Worm (Caenorhabditis elegans): Measurements from ENCODE around the gene C17H12.3.

The C17H12.3 gene

DNA sequence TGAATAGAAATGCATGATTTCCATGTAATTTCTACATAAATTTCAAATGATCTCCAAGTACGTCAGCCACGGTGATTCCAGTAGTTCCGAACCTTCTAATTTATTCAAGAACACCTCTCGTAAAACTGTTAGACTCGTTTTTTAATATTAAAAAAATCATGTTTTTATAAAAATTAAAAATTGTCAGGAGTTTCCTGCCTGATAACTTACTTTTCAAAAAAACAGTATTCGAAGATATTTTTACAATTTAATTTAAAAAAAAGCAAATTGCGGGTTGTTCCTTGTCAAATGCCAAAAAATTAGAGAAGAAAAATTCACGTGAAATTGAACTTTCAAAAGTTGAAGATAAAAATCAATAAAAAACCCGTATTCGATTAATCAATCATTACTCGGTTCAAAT, at the start of gene C17H12.3, which contains the start of gene C17H12.12:
Gene C17H12.3 (minus strand): TSS at position 101 of the 400 bp plus-strand sequence.
Gene C17H12.12 (plus strand): TSS at position 396 of the 400 bp plus-strand sequence.
- TF ChIP-seq egl-27 (tag; optimal IDR thresholded peaks at IDR 0.05) (no peak), ceh-82 (tag; optimal IDR thresholded peaks at IDR 0.05) (no peak), sma-9 (GFP tag; optimal IDR thresholded peaks at IDR 0.05) (no peak), sma-9 (tag; optimal IDR thresholded peaks at IDR 0.05) (no peak), mdl-1 (tag; optimal IDR thresholded peaks at IDR 0.05) (no peak), C34F6.9 (tag; optimal IDR thresholded peaks at IDR 0.05) (no peak), lin-11 (tag; optimal IDR thresholded peaks at IDR 0.05) (no peak), ztf-4 (tag; optimal IDR thresholded peaks at IDR 0.05) (no peak), gmeb-1 (tag; optimal IDR thresholded peaks at IDR 0.05) (no peak), nhr-21 (tag; optimal IDR thresholded peaks at IDR 0.05) (no peak), dmd-4 (tag; optimal IDR thresholded peaks at IDR 0.05) (no peak), unc-39 (tag; optimal IDR thresholded peaks at IDR 0.05) (no peak), lin-13 (GFP tag; optimal IDR thresholded peaks at IDR 0.05) (no peak), blmp-1 (tag; optimal IDR thresholded peaks at IDR 0.05; ENCODE audit: insufficient read depth) (no peak), nhr-23 (tag; optimal IDR thresholded peaks at IDR 0.05) (no peak), unc-55 (GFP tag; optimal IDR thresholded peaks at IDR 0.05) (no peak), F13H6.1 (tag; optimal IDR thresholded peaks at IDR 0.05) (no peak)

- TF ChIP-seq F13H6.1 (tag; optimal IDR thresholded peaks at IDR 0.05) (no peak), peb-1 (tag; optimal IDR thresholded peaks at IDR 0.05) (no peak), ztf-4 (tag; optimal IDR thresholded peaks at IDR 0.05) (no peak), gmeb-1 (tag; optimal IDR thresholded peaks at IDR 0.05) (no peak), alr-1 (tag; optimal IDR thresholded peaks at IDR 0.05) (no peak), lsy-2 (tag; optimal IDR thresholded peaks at IDR 0.05) (no peak), nhr-21 (tag; optimal IDR thresholded peaks at IDR 0.05) (no peak), ZK546.5 (tag; optimal IDR thresholded peaks at IDR 0.05) (no peak), skn-1 (tag; optimal IDR thresholded peaks at IDR 0.05) (no peak), nhr-129 (tag; optimal IDR thresholded peaks at IDR 0.05) (no peak), lin-13 (GFP tag; optimal IDR thresholded peaks at IDR 0.05) (no peak)
Measured at ce11 chrIV:6842470-6843008, 47.1 kb upstream of the C17H12.3 start, which contains the start of gene lip-1. Gene lip-1 (plus strand): TSS chrIV:6842958.

ce11 chrIV:6841562-6842282, 46.3 kb upstream of the C17H12.3 start:
- TF ChIP-seq blmp-1 (tag; optimal IDR thresholded peaks at IDR 0.05; ENCODE audit: insufficient read depth) (peak; percentile 9), sem-4 (tag; optimal IDR thresholded peaks at IDR 0.05) (no peak), nhr-25 (tag; optimal IDR thresholded peaks at IDR 0.05) (peak; percentile 42), ceh-16 (tag; optimal IDR thresholded peaks at IDR 0.05) (no peak), fos-1 (tag; optimal IDR thresholded peaks at IDR 0.05) (peak; percentile 13), skn-1 (tag; optimal IDR thresholded peaks at IDR 0.05) (no peak), aly-2 (tag; optimal IDR thresholded peaks at IDR 0.05) (no peak), zag-1 (tag; optimal IDR thresholded peaks at IDR 0.05) (no peak)

- TF ChIP-seq crh-2 (tag; optimal IDR thresholded peaks at IDR 0.05) = peak; percentile 88
- peak; percentile 79 for TF ChIP-seq mab-5 (tag; optimal IDR thresholded peaks at IDR 0.05)
- TF ChIP-seq Y55F3AM.14 (GFP tag; optimal IDR thresholded peaks at IDR 0.05) = peak; percentile 82
- TF ChIP-seq egl-27 (tag; optimal IDR thresholded peaks at IDR 0.05) = peak; percentile 81
- TF ChIP-seq snpc-4 (tag; optimal IDR thresholded peaks at IDR 0.05) = no peak
- no peak for TF ChIP-seq nhr-237 (tag; optimal IDR thresholded peaks at IDR 0.05)
- no peak for TF ChIP-seq dmd-4 (tag; optimal IDR thresholded peaks at IDR 0.05)
- TF ChIP-seq nhr-12 (tag; optimal IDR thresholded peaks at IDR 0.05) = no peak
- TF ChIP-seq sma-3 (GFP tag; optimal IDR thresholded peaks at IDR 0.05) = peak; percentile 61
- TF ChIP-seq unc-62 (GFP tag; optimal IDR thresholded peaks at IDR 0.05) = peak; percentile 53
- TF ChIP-seq alr-1 (tag; optimal IDR thresholded peaks at IDR 0.05) = no peak
- TF ChIP-seq R02D3.7 (tag; optimal IDR thresholded peaks at IDR 0.05) = no peak
- TF ChIP-seq unc-39 (tag; optimal IDR thresholded peaks at IDR 0.05) = peak; percentile 2
- no peak for TF ChIP-seq aly-2 (tag; optimal IDR thresholded peaks at IDR 0.05)
- no peak for TF ChIP-seq lin-11 (tag; optimal IDR thresholded peaks at IDR 0.05)
- TF ChIP-seq sem-4 (tag; optimal IDR thresholded peaks at IDR 0.05) = peak; percentile 68
- peak; percentile 95 for TF ChIP-seq F13H6.1 (tag; optimal IDR thresholded peaks at IDR 0.05)
- no peak for TF ChIP-seq lin-39 (tag; optimal IDR thresholded peaks at IDR 0.05)
- TF ChIP-seq elt-3 (tag; optimal IDR thresholded peaks at IDR 0.05) = no peak
- peak; percentile 41 for TF ChIP-seq blmp-1 (tag; optimal IDR thresholded peaks at IDR 0.05; ENCODE audit: insufficient read depth)
- TF ChIP-seq C34F6.9 (tag; optimal IDR thresholded peaks at IDR 0.05) = peak; percentile 96
- TF ChIP-seq skn-1 (tag; optimal IDR thresholded peaks at IDR 0.05) = peak; percentile 23
- no peak for TF ChIP-seq ceh-16 (tag; optimal IDR thresholded peaks at IDR 0.05)
- TF ChIP-seq fos-1 (tag; optimal IDR thresholded peaks at IDR 0.05) = peak; percentile 89
- no peak for TF ChIP-seq ztf-11 (tag; optimal IDR thresholded peaks at IDR 0.05)
- TF ChIP-seq ama-1 (optimal IDR thresholded peaks at IDR 0.05) = no peak
- peak; percentile 49 to 86 for TF ChIP-seq lsy-2 (tag; optimal IDR thresholded peaks at IDR 0.05)
- peak; percentile 62 to 81 for TF ChIP-seq mdl-1 (tag; optimal IDR thresholded peaks at IDR 0.05)
- TF ChIP-seq ztf-1 (GFP tag; conservative IDR thresholded peaks at IDR 0.05) = no peak
- no peak for TF ChIP-seq nhr-77 (tag; optimal IDR thresholded peaks at IDR 0.05)
- TF ChIP-seq zag-1 (tag; optimal IDR thresholded peaks at IDR 0.05) = peak; percentile 92
- peak; percentile 61 for TF ChIP-seq gmeb-1 (tag; optimal IDR thresholded peaks at IDR 0.05)
Measured at ce11 chrIV:6839091-6839522, 43.7 kb upstream of the C17H12.3 start.

All from whole organism, L2 larva.